Worm (Caenorhabditis elegans) whole organism, young adult: ENCODE results near the gene D2023.3.

Experiments
- B0035.1 ChIP-seq: sonication (generic microtip); optimal IDR thresholded peaks from 2 replicates; lab custom pipeline; 2016; ENCODE audit warnings: missing genetic modification characterization, mild to moderate bottlenecking, missing compliant biosample characterization, missing genotype, missing genetic modification reagents
- D2030.7 ChIP-seq: fragments of 200-800 bp; sonication (Bioruptor generic); IDR thresholded peaks from 2 replicates; pipeline ENCODE4 v1.3.6; 2022; ENCODE audit warnings: missing genetic modification reagents, missing genetic modification characterization, missing compliant biosample characterization
- F23B12.7 ChIP-seq: sonication (generic microtip); optimal IDR thresholded peaks from 2 replicates; lab custom pipeline; 2017; ENCODE audit warnings: missing genetic modification characterization, mild to moderate bottlenecking, missing compliant biosample characterization, antibody characterized with exemption, moderate library complexity; ENCODE audit not compliant: insufficient read depth
- F33H1.4 ChIP-seq: fragments of 200-800 bp; sonication (Bioruptor generic); IDR thresholded peaks from 2 replicates; pipeline ENCODE4 v1.3.6; 2022; ENCODE audit warnings: missing genetic modification reagents, missing genetic modification characterization, missing compliant biosample characterization
- F49E8.2 ChIP-seq: sonication (generic microtip); optimal IDR thresholded peaks from 3 replicates; lab custom pipeline; 2017; ENCODE audit warnings: missing genetic modification characterization, mild to moderate bottlenecking, missing compliant biosample characterization, antibody characterized with exemption, moderate library complexity; ENCODE audit not compliant: insufficient read depth
- F52B5.7 ChIP-seq: sonication (generic microtip); optimal IDR thresholded peaks from 2 replicates; lab custom pipeline; 2016; ENCODE audit warnings: mild to moderate bottlenecking, missing genetic modification characterization, missing compliant biosample characterization
- K11D2.4 ChIP-seq: fragments of 200-800 bp; sonication (Bioruptor generic); IDR thresholded peaks from 2 replicates; pipeline ENCODE4 v1.3.6; 2022; ENCODE audit warnings: missing genetic modification reagents, missing genetic modification characterization, missing compliant biosample characterization
- K12H6.12 ChIP-seq: fragments of 200-800 bp; sonication (Bioruptor generic); optimal IDR thresholded peaks from 2 replicates; lab custom pipeline; 2018; ENCODE audit warnings: mild to moderate bottlenecking, missing genetic modification characterization, missing compliant biosample characterization
- Y56A3A.18 ChIP-seq: fragments of 200-800 bp; sonication (Bioruptor generic); IDR thresholded peaks from 2 replicates; pipeline ENCODE4 v1.3.6; 2022; ENCODE audit warnings: missing genetic modification reagents, missing genetic modification characterization, missing compliant biosample characterization
- Y95B8A.8 ChIP-seq: fragments of 200-800 bp; sonication (Bioruptor generic); IDR thresholded peaks from 2 replicates; pipeline ENCODE4 v1.3.6; 2022; ENCODE audit warnings: missing genetic modification reagents, missing genetic modification characterization, missing compliant biosample characterization
- akir-1 ChIP-seq: fragments of 200-800 bp; sonication (Bioruptor generic); optimal IDR thresholded peaks from 2 replicates; lab custom pipeline; 2018; ENCODE audit warnings: mild to moderate bottlenecking, missing genetic modification characterization, moderate library complexity, missing compliant biosample characterization
- bed-2 ChIP-seq: fragments of 200-800 bp; sonication (Bioruptor generic); IDR thresholded peaks from 2 replicates; pipeline ENCODE4 v1.3.6; 2022; ENCODE audit warnings: missing genetic modification reagents, missing genetic modification characterization, missing compliant biosample characterization
- cebp-2 ChIP-seq: fragments of 200-800 bp; sonication (Bioruptor generic); IDR thresholded peaks from 2 replicates; pipeline ENCODE4 v1.3.6; 2022; ENCODE audit warnings: missing genetic modification characterization, missing compliant biosample characterization
- ceh-27 ChIP-seq: fragments of 200-800 bp; sonication (Bioruptor generic); optimal IDR thresholded peaks from 2 replicates; lab custom pipeline; 2018; ENCODE audit warnings: mild to moderate bottlenecking, missing genetic modification characterization, moderate library complexity, missing compliant biosample characterization
- ceh-40 ChIP-seq: fragments of 200-800 bp; sonication (Bioruptor generic); IDR thresholded peaks from 2 replicates; pipeline ENCODE4 v1.3.6; 2022; ENCODE audit warnings: missing genetic modification characterization, missing compliant biosample characterization
- hlh-12 ChIP-seq: sonication (generic microtip); optimal IDR thresholded peaks from 2 replicates; lab custom pipeline; 2016; ENCODE audit warnings: missing genetic modification characterization, missing compliant biosample characterization
- hmg-1.2 ChIP-seq: fragments of 200-800 bp; sonication (Bioruptor generic); IDR thresholded peaks from 2 replicates; pipeline ENCODE4 v1.3.6; 2022; ENCODE audit warnings: missing genetic modification reagents, missing genetic modification characterization, missing compliant biosample characterization
- hmg-20 ChIP-seq: fragments of 200-800 bp; sonication (Bioruptor generic); IDR thresholded peaks from 2 replicates; pipeline ENCODE4 v1.3.6; 2022; ENCODE audit warnings: missing genetic modification reagents, missing genetic modification characterization, missing compliant biosample characterization
- hsf-1 ChIP-seq: fragments of 200-800 bp; sonication (Bioruptor generic); IDR thresholded peaks from 2 replicates; pipeline ENCODE4 v1.3.6; 2022; ENCODE audit warnings: missing genetic modification reagents, missing genetic modification characterization, missing compliant biosample characterization
- let-526 ChIP-seq: fragments of 200-800 bp; sonication (Bioruptor generic); IDR thresholded peaks from 2 replicates; pipeline ENCODE4 v1.3.6; 2022; ENCODE audit warnings: missing genetic modification reagents, missing genetic modification characterization, missing compliant biosample characterization
- lin-26 ChIP-seq: fragments of 200-800 bp; sonication (Bioruptor generic); IDR thresholded peaks from 2 replicates; pipeline ENCODE4 v1.3.6; 2022; ENCODE audit warnings: missing genetic modification reagents, missing genetic modification characterization, missing compliant biosample characterization
- lin-40 ChIP-seq: sonication (generic microtip); optimal IDR thresholded peaks from 2 replicates; lab custom pipeline; 2016; ENCODE audit warnings: missing genetic modification characterization, mild to moderate bottlenecking, missing compliant biosample characterization, missing genotype, missing genetic modification reagents
- madf-3 ChIP-seq: fragments of 200-800 bp; sonication (Bioruptor generic); IDR thresholded peaks from 2 replicates; pipeline ENCODE4 v1.3.6; 2022; ENCODE audit warnings: missing genetic modification reagents, missing genetic modification characterization, missing compliant biosample characterization
- madf-8 ChIP-seq: fragments of 200-800 bp; sonication (Bioruptor generic); conservative IDR thresholded peaks from 2 replicates; pipeline ENCODE4 v1.3.6; 2022; ENCODE audit warnings: missing genetic modification reagents, missing genetic modification characterization, missing compliant biosample characterization
- mel-28 ChIP-seq: sonication (generic microtip); optimal IDR thresholded peaks from 2 replicates; lab custom pipeline; 2016; ENCODE audit warnings: borderline replicate concordance, mild to moderate bottlenecking, missing genetic modification characterization, missing compliant biosample characterization
- mxl-1 ChIP-seq: sonication (generic microtip); optimal IDR thresholded peaks from 2 replicates; lab custom pipeline; 2016; ENCODE audit warnings: missing genetic modification characterization, missing compliant biosample characterization
- nhr-27 ChIP-seq: fragments of 200-800 bp; sonication (Bioruptor generic); optimal IDR thresholded peaks from 2 replicates; lab custom pipeline; 2018; ENCODE audit warnings: mild to moderate bottlenecking, missing genetic modification characterization, moderate library complexity, missing compliant biosample characterization
- nhr-80 ChIP-seq: sonication (generic microtip); optimal IDR thresholded peaks from 2 replicates; lab custom pipeline; 2016; ENCODE audit warnings: missing genetic modification characterization, missing compliant biosample characterization
- nhr-90 ChIP-seq: sonication (generic microtip); optimal IDR thresholded peaks from 2 replicates; lab custom pipeline; 2016; ENCODE audit warnings: missing genotype, mild to moderate bottlenecking, missing genetic modification characterization, missing compliant biosample characterization
- pbrm-1 ChIP-seq: fragments of 200-800 bp; sonication (Bioruptor generic); IDR thresholded peaks from 2 replicates; pipeline ENCODE4 v1.3.6; 2022; ENCODE audit warnings: missing genetic modification reagents, missing genetic modification characterization, missing compliant biosample characterization
- sdz-38 ChIP-seq: sonication (generic microtip); optimal IDR thresholded peaks from 2 replicates; lab custom pipeline; 2016; ENCODE audit warnings: missing genotype, missing genetic modification characterization, missing compliant biosample characterization
- snpc-1.1 ChIP-seq: sonication (generic microtip); optimal IDR thresholded peaks from 2 replicates; lab custom pipeline; 2017; ENCODE audit warnings: missing genetic modification characterization, mild to moderate bottlenecking, missing compliant biosample characterization, antibody characterized with exemption, moderate library complexity, missing genotype, missing genetic modification reagents; ENCODE audit not compliant: insufficient read depth
- snpc-1.3 ChIP-seq: sonication (generic microtip); optimal IDR thresholded peaks from 2 replicates; lab custom pipeline; 2017; ENCODE audit warnings: missing genetic modification characterization, mild to moderate bottlenecking, missing compliant biosample characterization, antibody characterized with exemption, moderate library complexity, missing genotype, missing genetic modification reagents; ENCODE audit not compliant: insufficient read depth
- snpc-3.4 ChIP-seq: sonication (generic microtip); optimal IDR thresholded peaks from 2 replicates; lab custom pipeline; 2017; ENCODE audit warnings: missing genetic modification characterization, mild to moderate bottlenecking, missing compliant biosample characterization, antibody characterized with exemption, moderate library complexity, missing genotype, missing genetic modification reagents
- snpc-4 ChIP-seq, 5 experiments: fragments of 150-350 bp in 1 of 5; sonication (generic microtip) in 4 of 5; optimal IDR thresholded peaks; 2 replicates each; lab custom pipeline; 2014 to 2018; ENCODE audit warnings: missing genetic modification characterization in 5 of 5, missing biosample characterization in 3 of 5, antibody characterized with exemption in 2 of 5, mild to moderate bottlenecking in 2 of 5, missing compliant biosample characterization in 2 of 5, missing genotype in 2 of 5, moderate library complexity in 2 of 5, missing genetic modification reagents in 1 of 5
- tbp1 ChIP-seq: fragments of 200-800 bp; sonication (Bioruptor generic); optimal IDR thresholded peaks from 2 replicates; lab custom pipeline; 2018; ENCODE audit warnings: mild to moderate bottlenecking, missing genetic modification characterization, missing compliant biosample characterization
- xnd-1 ChIP-seq: sonication (generic microtip); optimal IDR thresholded peaks from 2 replicates; lab custom pipeline; 2016; ENCODE audit warnings: missing genotype, missing genetic modification reagents, missing genetic modification characterization, missing compliant biosample characterization
- zim-3 ChIP-seq: sonication (generic microtip); optimal IDR thresholded peaks from 2 replicates; lab custom pipeline; 2017; ENCODE audit warnings: mild to moderate bottlenecking, missing genetic modification characterization, moderate library complexity, missing compliant biosample characterization
- ztf-22 ChIP-seq: fragments of 200-800 bp; sonication (Bioruptor generic); optimal IDR thresholded peaks from 2 replicates; lab custom pipeline; 2018; ENCODE audit warnings: mild to moderate bottlenecking, missing genetic modification characterization, moderate library complexity, missing compliant biosample characterization
- ztf-6 ChIP-seq: fragments of 200-800 bp; sonication (Bioruptor generic); IDR thresholded peaks from 2 replicates; pipeline ENCODE4 v1.3.6; 2022; ENCODE audit warnings: missing genetic modification reagents, missing genetic modification characterization, missing compliant biosample characterization

The D2023.3 gene

ce11 chrV:11776538-11776937 is 35.3 kb downstream of the D2023.3 start, which contains the start of gene F55A11.6 (continued):
- TF ChIP-seq ceh-40 = no peak
- TF ChIP-seq F23B12.7 (tag; lab: Kevin White, UChicago) = no peak
- no peak for TF ChIP-seq snpc-4 (GFP tag; optimal IDR thresholded peaks at IDR 0.05; lab: Kevin White, UChicago)
- TF ChIP-seq snpc-4 (tag; optimal IDR thresholded peaks at IDR 0.05; lab: Kevin White, UChicago) = no peak

- TF ChIP-seq F23B12.7 (tag; lab: Kevin White, UChicago) (no peak), madf-3 (GFP tag; lab: Robert Waterston, UW) (no peak), let-526 (no peak), nhr-80 (tag; lab: Kevin White, UChicago) (peak; percentile 14)
These were observed 37.9 kb downstream of the D2023.3 start for ce11 chrV:11773934-11774333.

DNA sequence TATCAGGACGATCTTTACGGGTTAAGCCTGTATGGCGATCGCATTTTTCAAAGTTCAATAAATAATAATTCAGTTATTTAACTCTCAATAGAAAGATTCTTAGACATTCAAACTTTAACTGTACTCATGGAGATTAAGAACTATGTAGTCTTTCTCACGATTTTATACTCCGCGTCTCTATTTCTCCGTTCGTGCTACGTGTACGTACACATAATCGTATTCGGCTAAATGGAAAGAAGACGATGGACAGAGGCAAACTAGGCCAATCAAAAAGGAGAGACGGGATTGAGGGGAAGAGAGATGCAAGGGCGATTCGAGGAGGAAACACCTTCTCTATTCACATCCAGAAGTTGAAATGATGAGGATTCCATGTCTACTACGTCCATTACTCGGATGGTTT is 38.4 kb downstream of the D2023.3 start, which contains the start of gene bus-18:
bus-18 (plus strand) TSS at position 301 of the 400 bp plus-strand sequence.
- TF ChIP-seq snpc-3.4 (tag; lab: Kevin White, UChicago) = no peak
- TF ChIP-seq Y95B8A.8 (GFP tag; lab: Robert Waterston, UW) = no peak
- TF ChIP-seq nhr-27 (tag; lab: Kevin White, UChicago) = no peak
- TF ChIP-seq Y56A3A.18 = no peak
- no peak for TF ChIP-seq F52B5.7 (tag; lab: Kevin White, UChicago)

DNA sequence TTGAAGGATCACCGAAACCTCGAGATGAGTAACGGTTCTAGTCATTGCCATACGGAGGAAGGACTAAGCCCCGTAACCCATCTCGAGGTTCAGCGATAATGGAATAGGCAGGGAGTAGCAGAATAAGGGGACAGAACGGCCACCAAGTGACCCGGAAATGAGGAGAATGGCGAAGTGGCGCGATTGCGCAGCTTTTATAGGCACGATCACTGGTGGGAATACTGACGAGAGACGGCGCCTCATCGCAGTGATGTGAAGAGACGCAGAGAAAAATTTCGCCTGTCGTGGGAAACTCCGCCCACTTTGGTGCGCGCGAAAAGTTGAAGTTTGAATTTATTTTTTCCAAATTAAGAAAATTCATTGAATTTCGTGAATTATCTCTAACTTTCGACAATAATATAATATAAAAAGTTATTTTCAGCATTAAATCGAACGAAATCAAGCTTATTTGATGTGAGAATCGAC is 41.7 kb downstream of the D2023.3 start, which contains the start of gene F55A11.4:
F55A11.4 (plus strand) TSS at position 415 of the 465 bp plus-strand sequence.
- no peak for TF ChIP-seq Y56A3A.18
- no peak for TF ChIP-seq cebp-2 (GFP tag; lab: Robert Waterston, UW)
- TF ChIP-seq xnd-1 (tag; lab: Kevin White, UChicago) = peak; percentile 38
- TF ChIP-seq ztf-22 (GFP tag; lab: Kevin White, UChicago) = no peak
- TF ChIP-seq pbrm-1 (GFP tag; lab: Robert Waterston, UW) = peak; percentile 38; the same call in 1 of the 2 replicates
- no peak for TF ChIP-seq lin-26 (GFP tag; lab: Robert Waterston, UW)
- TF ChIP-seq Y95B8A.8 (GFP tag; lab: Robert Waterston, UW) = no peak
- TF ChIP-seq snpc-4 (GFP tag; optimal IDR thresholded peaks at IDR 0.05; lab: Kevin White, UChicago) = no peak
- TF ChIP-seq snpc-4 (tag; optimal IDR thresholded peaks at IDR 0.05; lab: Kevin White, UChicago) = peak in 2 of 4 experiments; percentile 28 to 31
- TF ChIP-seq snpc-3.4 (tag; lab: Kevin White, UChicago) = peak; percentile 44
- TF ChIP-seq hsf-1 (GFP tag; lab: Robert Waterston, UW) = peak; percentile 32; the same call in 1 of the 2 replicates
- no peak for TF ChIP-seq hmg-20 (GFP tag; lab: Robert Waterston, UW)
- no peak for TF ChIP-seq ceh-27 (GFP tag; lab: Kevin White, UChicago)
- no peak for TF ChIP-seq B0035.1 (tag; lab: Kevin White, UChicago)
- TF ChIP-seq F23B12.7 (tag; lab: Kevin White, UChicago) = no peak
- no peak for TF ChIP-seq K11D2.4
- peak; percentile 57 for TF ChIP-seq D2030.7
- TF ChIP-seq lin-40 (tag; lab: Kevin White, UChicago) = no peak
- no peak for TF ChIP-seq mxl-1 (tag; lab: Kevin White, UChicago)
- TF ChIP-seq nhr-90 (tag; lab: Kevin White, UChicago) = no peak
- TF ChIP-seq F49E8.2 (tag; lab: Kevin White, UChicago) = no peak
- TF ChIP-seq K12H6.12 (tag; lab: Kevin White, UChicago) = no peak
- TF ChIP-seq mel-28 (tag; lab: Kevin White, UChicago) = no peak
- TF ChIP-seq bed-2 (GFP tag; lab: Robert Waterston, UW) = no peak
- peak; percentile 52 for TF ChIP-seq madf-8 (GFP tag; lab: Robert Waterston, UW)
- no peak for TF ChIP-seq ztf-6 (GFP tag; lab: Robert Waterston, UW)
- TF ChIP-seq hlh-12 = no peak
- TF ChIP-seq F33H1.4 (GFP tag; lab: Robert Waterston, UW) = peak; percentile 26
- TF ChIP-seq sdz-38 (tag; lab: Kevin White, UChicago) = no peak
- TF ChIP-seq snpc-1.3 (tag; lab: Kevin White, UChicago) = peak; percentile 39
- peak; percentile 4 for TF ChIP-seq snpc-1.1 (tag; lab: Kevin White, UChicago)
- no peak for TF ChIP-seq zim-3
- no peak for TF ChIP-seq akir-1 (GFP tag; lab: Kevin White, UChicago)
- peak; percentile 99 for TF ChIP-seq hmg-1.2
- TF ChIP-seq tbp1 (GFP tag; lab: Kevin White, UChicago) = peak; percentile 43
